Worm (Caenorhabditis elegans): ENCODE results near the gene str-85.

DNA sequence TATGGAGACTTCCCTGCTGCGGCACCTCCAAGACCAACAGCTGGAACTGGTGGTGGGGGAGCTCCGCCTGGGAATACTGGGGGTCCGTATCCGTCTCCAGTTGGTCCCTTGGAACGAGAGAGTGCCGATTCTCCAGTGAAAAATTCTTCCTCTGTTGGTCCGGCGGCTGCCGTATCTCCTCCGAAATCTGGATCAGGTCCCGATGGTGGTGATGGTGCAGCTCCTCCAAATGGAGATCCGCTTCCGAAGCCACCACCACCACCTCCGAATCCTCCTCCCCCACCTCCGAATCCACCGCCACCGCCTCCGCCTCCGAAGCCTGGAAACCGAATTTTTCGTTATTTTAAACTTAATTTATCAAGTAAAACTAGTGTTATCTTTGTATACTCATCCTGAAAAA lies 45.2 kb downstream of the str-85 start:
- TF ChIP-seq pha-4 (tag; optimal IDR thresholded peaks at IDR 0.05) (no peak), elt-2 (tag; optimal IDR thresholded peaks at IDR 0.05) (no peak), ceh-24 (tag; optimal IDR thresholded peaks at IDR 0.05) (no peak), tbx-2 (tag; optimal IDR thresholded peaks at IDR 0.05) (no peak), nhr-11 (tag; optimal IDR thresholded peaks at IDR 0.05) (no peak), pag-3 (tag; optimal IDR thresholded peaks at IDR 0.05; ENCODE audit: borderline replicate concordance) (no peak), madf-2 (tag; optimal IDR thresholded peaks at IDR 0.05) (no peak), pax-1 (tag; optimal IDR thresholded peaks at IDR 0.05) (no peak), mec-3 (tag; optimal IDR thresholded peaks at IDR 0.05; ENCODE audit: borderline replicate concordance) (no peak)

Measured in whole organism, late embryonic.